Worm (Caenorhabditis elegans): ENCODE measurements around the gene T11B7.2.

Gene T11B7.2

DNA sequence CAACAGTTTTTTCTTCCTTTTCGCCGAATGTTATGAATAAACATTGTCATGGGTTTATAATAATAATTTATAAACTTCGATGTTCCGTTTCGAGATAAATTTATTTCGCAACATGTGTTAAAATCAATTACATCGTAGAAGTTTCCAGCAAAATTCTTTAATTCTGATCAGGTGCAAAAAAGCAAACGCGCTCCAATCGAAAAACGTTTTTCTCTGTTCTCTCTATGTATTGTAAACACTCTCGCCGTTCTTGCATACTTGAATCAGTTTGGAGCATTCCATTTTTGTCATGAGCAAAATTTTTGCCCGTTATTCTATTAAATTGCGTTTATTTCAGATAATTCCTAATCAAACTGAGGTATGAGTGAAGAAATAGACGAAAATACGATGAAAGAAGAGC, 49.4 kb upstream of the T11B7.2 start, which contains the start of gene rad-54.L2 (continued):
- TF ChIP-seq nhr-25 (tag; optimal IDR thresholded peaks at IDR 0.05; ENCODE audit: borderline replicate concordance, insufficient read depth), result no peak
- no peak for TF ChIP-seq lin-1 (GFP tag; IDR thresholded peaks at IDR 0.05)
- peak; percentile 35 for TF ChIP-seq nhr-48 (tag; optimal IDR thresholded peaks at IDR 0.05)
- TF ChIP-seq set-16 (GFP tag; IDR thresholded peaks at IDR 0.05), result no peak
- no peak for TF ChIP-seq F26F4.8 (GFP tag; conservative IDR thresholded peaks at IDR 0.05)
- peak in 1 of 2 experiments; percentile 26 for TF ChIP-seq hif-1 (tag; optimal IDR thresholded peaks at IDR 0.05)
- no peak for TF ChIP-seq Y75B8A.6 (GFP tag; IDR thresholded peaks at IDR 0.05)
- peak; percentile 76 for TF ChIP-seq mep-1 (tag; optimal IDR thresholded peaks at IDR 0.05)
- TF ChIP-seq T20F7.1 (GFP tag; optimal IDR thresholded peaks at IDR 0.05), result peak; percentile 77
- no peak for TF ChIP-seq spr-1 (tag; optimal IDR thresholded peaks at IDR 0.05)
- TF ChIP-seq nhr-28 (tag; optimal IDR thresholded peaks at IDR 0.05), result peak; percentile 59
- no peak for TF ChIP-seq F37D6.2 (tag; optimal IDR thresholded peaks at IDR 0.05)
- TF ChIP-seq dve-1 (tag; optimal IDR thresholded peaks at IDR 0.05; ENCODE audit: insufficient read depth), result peak; percentile 81
- TF ChIP-seq madf-5 (GFP tag; IDR thresholded peaks at IDR 0.05), result no peak
- no peak for TF ChIP-seq nhr-10 (tag; optimal IDR thresholded peaks at IDR 0.05)
- no peak for TF ChIP-seq attf-4 (tag; optimal IDR thresholded peaks at IDR 0.05)
- TF ChIP-seq lin-29 (GFP tag; IDR thresholded peaks at IDR 0.05), result no peak
- TF ChIP-seq dmd-6 (GFP tag; IDR thresholded peaks at IDR 0.05), result peak; percentile 41; the same call in 1 of the 2 replicates
- no peak for TF ChIP-seq ces-1 (GFP tag; optimal IDR thresholded peaks at IDR 0.05)
- TF ChIP-seq zip-11 (GFP tag; IDR thresholded peaks at IDR 0.05), result no peak
- no peak for TF ChIP-seq ztf-11 (tag; optimal IDR thresholded peaks at IDR 0.05)
- peak in 1 of 2 experiments; percentile 82 for TF ChIP-seq lsy-2 (tag; optimal IDR thresholded peaks at IDR 0.05)
- no peak for TF ChIP-seq ceh-32 (tag; optimal IDR thresholded peaks at IDR 0.05; ENCODE audit: poor library complexity)
- no peak for TF ChIP-seq vab-7 (GFP tag; IDR thresholded peaks at IDR 0.05)
- no peak for TF ChIP-seq ceh-20 (GFP tag; IDR thresholded peaks at IDR 0.05)
- peak; percentile 95 for TF ChIP-seq hlh-30 (tag; optimal IDR thresholded peaks at IDR 0.05; ENCODE audit: insufficient read depth)
- no peak for TF ChIP-seq unc-39 (tag; optimal IDR thresholded peaks at IDR 0.05)
- TF ChIP-seq F10B5.3 (tag; optimal IDR thresholded peaks at IDR 0.05), result no peak
- peak; percentile 59 for TF ChIP-seq dpl-1 (GFP tag; optimal IDR thresholded peaks at IDR 0.05)
- TF ChIP-seq ZK546.5 (tag; optimal IDR thresholded peaks at IDR 0.05), result no peak
- no peak for TF ChIP-seq cey-2 (tag; optimal IDR thresholded peaks at IDR 0.05; ENCODE audit: borderline replicate concordance, insufficient read depth)
- no peak for TF ChIP-seq tra-1 (GFP tag; IDR thresholded peaks at IDR 0.05)
- TF ChIP-seq arid-1 (GFP tag; conservative IDR thresholded peaks at IDR 0.05), result peak; percentile 53; the same call in 1 of the 2 replicates
- no peak for TF ChIP-seq egl-43 (GFP tag; IDR thresholded peaks at IDR 0.05)
- TF ChIP-seq F44E2.7 (GFP tag; IDR thresholded peaks at IDR 0.05), result no peak
- no peak for TF ChIP-seq mxl-2 (GFP tag; conservative IDR thresholded peaks at IDR 0.05)
- TF ChIP-seq daf-16 (GFP tag; optimal IDR thresholded peaks at IDR 0.05), result peak in 1 of 2 experiments; percentile 24
- TF ChIP-seq daf-16 (tag; optimal IDR thresholded peaks at IDR 0.05), result peak; percentile 88
- TF ChIP-seq mdt-29 (GFP tag; IDR thresholded peaks at IDR 0.05), result no peak
- TF ChIP-seq saeg-2 (GFP tag; IDR thresholded peaks at IDR 0.05), result no peak
- peak; percentile 5 for TF ChIP-seq ztf-7 (tag; optimal IDR thresholded peaks at IDR 0.05)
- no peak for TF ChIP-seq D1046.2 (GFP tag; IDR thresholded peaks at IDR 0.05)
- TF ChIP-seq aly-2 (tag; optimal IDR thresholded peaks at IDR 0.05), result no peak
- no peak for TF ChIP-seq madf-9 (GFP tag; conservative IDR thresholded peaks at IDR 0.05)
- no peak for TF ChIP-seq sdz-12 (GFP tag; optimal IDR thresholded peaks at IDR 0.05)
- TF ChIP-seq mxl-3 (GFP tag; optimal IDR thresholded peaks at IDR 0.05), result no peak
- peak; percentile 15 for TF ChIP-seq lin-15B (tag; optimal IDR thresholded peaks at IDR 0.05)
- TF ChIP-seq ZK337.2 (GFP tag; IDR thresholded peaks at IDR 0.05), result no peak
- no peak for TF ChIP-seq egl-27 (tag; optimal IDR thresholded peaks at IDR 0.05)
- no peak for TF ChIP-seq nhr-42 (GFP tag; IDR thresholded peaks at IDR 0.05)
- no peak for TF ChIP-seq nhr-237 (tag; optimal IDR thresholded peaks at IDR 0.05)

Data from whole organism, L4 larva.